Worm (Caenorhabditis elegans) whole organism, midembryonic: Measurements from ENCODE around the gene nhx-9.

ENCODE experiments used
- T22C8.4 ChIP-seq: fragments of 200-800 bp; sonication (Bioruptor generic); IDR thresholded peaks from 2 replicates; pipeline ENCODE4 v1.3.6; 2022; ENCODE audit warnings: missing genetic modification characterization, missing compliant biosample characterization
- cog-1 ChIP-seq: sonication (generic microtip); optimal IDR thresholded peaks from 2 replicates; lab custom pipeline; 2016; ENCODE audit warnings: missing genetic modification characterization, missing compliant biosample characterization
- flt-1 ChIP-seq: fragments of 200-800 bp; sonication (Bioruptor generic); IDR thresholded peaks from 2 replicates; pipeline ENCODE4 v1.3.6; 2022; ENCODE audit warnings: missing genetic modification characterization, missing compliant biosample characterization
- klf-2 ChIP-seq: fragments of 200-800 bp; sonication (Bioruptor generic); conservative IDR thresholded peaks from 2 replicates; pipeline ENCODE4 v1.3.6; 2022; ENCODE audit warnings: missing genetic modification reagents, missing genetic modification characterization, missing compliant biosample characterization
- med-1 ChIP-seq: sonication (generic microtip); optimal IDR thresholded peaks from 2 replicates; lab custom pipeline; 2017; ENCODE audit warnings: missing genetic modification characterization, mild to moderate bottlenecking, missing compliant biosample characterization, antibody characterized with exemption, missing genetic modification reagents; ENCODE audit not compliant: insufficient read depth
- ref-1 ChIP-seq: fragments of 200-800 bp; sonication (Bioruptor generic); conservative IDR thresholded peaks from 2 replicates; pipeline ENCODE4 v1.3.6; 2022; ENCODE audit warnings: missing genetic modification reagents, missing genetic modification characterization, missing compliant biosample characterization
- tab-1 ChIP-seq: fragments of 200-800 bp; sonication (Bioruptor generic); IDR thresholded peaks from 2 replicates; pipeline ENCODE4 v1.3.6; 2022; ENCODE audit warnings: missing genetic modification characterization, missing compliant biosample characterization
- ztf-23 ChIP-seq: fragments of 200-800 bp; sonication (Bioruptor generic); IDR thresholded peaks from 2 replicates; pipeline ENCODE4 v1.3.6; 2022; ENCODE audit warnings: missing genetic modification reagents, missing genetic modification characterization, missing compliant biosample characterization
- ztf-29 ChIP-seq: fragments of 200-800 bp; sonication (Bioruptor generic); IDR thresholded peaks from 2 replicates; pipeline ENCODE4 v1.3.6; 2022; ENCODE audit warnings: missing genetic modification reagents, missing genetic modification characterization, missing compliant biosample characterization

nhx-9 gene

ce11 chrIV:11917886-11918285 lies 12.8 kb upstream of the nhx-9 start:
- TF ChIP-seq cog-1 (tag; lab: Kevin White, UChicago) = no peak
- no peak for TF ChIP-seq flt-1 (GFP tag; lab: Robert Waterston, UW)
- TF ChIP-seq ztf-23 (GFP tag; lab: Robert Waterston, UW) = no peak
- TF ChIP-seq ztf-29 (GFP tag; lab: Robert Waterston, UW) = no peak
- TF ChIP-seq ref-1 (GFP tag; lab: Robert Waterston, UW) = no peak
- no peak for TF ChIP-seq T22C8.4 (GFP tag; lab: Robert Waterston, UW)
- no peak for TF ChIP-seq klf-2
- TF ChIP-seq tab-1 = no peak
- TF ChIP-seq med-1 (GFP tag; lab: Kevin White, UChicago) = no peak

ce11 chrIV:11919067-11919466 lies 11.6 kb upstream of the nhx-9 start:
- TF ChIP-seq ztf-23 (GFP tag; lab: Robert Waterston, UW) (no peak), ref-1 (GFP tag; lab: Robert Waterston, UW) (no peak), flt-1 (GFP tag; lab: Robert Waterston, UW) (no peak), tab-1 (no peak), med-1 (GFP tag; lab: Kevin White, UChicago) (no peak), T22C8.4 (GFP tag; lab: Robert Waterston, UW) (no peak), ztf-29 (GFP tag; lab: Robert Waterston, UW) (no peak), klf-2 (no peak), cog-1 (tag; lab: Kevin White, UChicago) (no peak)

DNA sequence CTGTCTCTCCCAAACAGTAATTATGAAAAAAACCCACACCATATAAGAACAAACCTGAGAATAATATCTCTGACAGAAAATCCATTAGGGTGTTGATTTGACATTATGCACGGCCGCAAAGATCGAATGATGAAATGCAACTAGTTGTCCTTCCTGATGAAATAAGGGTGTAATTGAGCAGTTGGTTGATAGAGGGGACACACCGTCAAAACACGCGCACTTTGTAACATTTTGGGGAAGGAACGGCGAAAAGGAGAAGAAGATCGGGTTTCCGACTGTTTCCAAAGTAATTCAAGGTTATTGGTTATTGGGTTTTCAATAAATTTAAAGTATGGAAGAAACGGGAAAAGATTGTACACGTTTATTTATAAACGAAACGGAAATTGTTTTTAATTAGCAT lies 8.7 kb upstream of the nhx-9 start, which contains the start of gene ZK822.1:
TSS of gene ZK822.1 (minus strand) at position 121 of the 400 bp plus-strand sequence.
- TF ChIP-seq T22C8.4 (GFP tag; lab: Robert Waterston, UW) = no peak
- TF ChIP-seq klf-2 = no peak
- no peak for TF ChIP-seq ref-1 (GFP tag; lab: Robert Waterston, UW)
- no peak for TF ChIP-seq ztf-29 (GFP tag; lab: Robert Waterston, UW)
- TF ChIP-seq med-1 (GFP tag; lab: Kevin White, UChicago) = no peak
- no peak for TF ChIP-seq cog-1 (tag; lab: Kevin White, UChicago)
- no peak for TF ChIP-seq ztf-23 (GFP tag; lab: Robert Waterston, UW)
- TF ChIP-seq tab-1 = no peak
- no peak for TF ChIP-seq flt-1 (GFP tag; lab: Robert Waterston, UW)

DNA sequence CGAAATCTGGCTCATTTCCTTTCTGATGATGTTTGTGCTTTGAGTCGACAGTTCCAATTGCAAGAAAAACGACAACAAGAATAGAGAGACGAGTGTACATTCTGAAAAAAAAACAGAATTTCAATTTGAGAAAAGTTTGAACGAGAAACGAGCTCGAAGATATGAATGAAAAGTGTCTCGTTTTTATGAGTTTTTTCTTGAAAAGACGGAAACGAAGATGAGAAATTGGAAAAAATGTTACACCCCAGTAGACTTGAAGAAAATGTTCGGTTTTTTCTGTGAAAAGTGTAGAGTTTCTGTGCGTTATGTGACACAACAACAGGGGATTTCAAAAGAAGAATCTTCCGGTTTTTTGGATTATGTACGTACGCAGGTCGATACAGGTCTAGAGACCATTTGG lies 7.6 kb upstream of the nhx-9 start, which contains the start of gene srlf-31:
TSS of gene srlf-31 (minus strand) at position 101 of the 400 bp plus-strand sequence.
- TF ChIP-seq cog-1 (tag; lab: Kevin White, UChicago) = no peak
- no peak for TF ChIP-seq ztf-29 (GFP tag; lab: Robert Waterston, UW)
- TF ChIP-seq klf-2 = no peak
- TF ChIP-seq T22C8.4 (GFP tag; lab: Robert Waterston, UW) = no peak
- no peak for TF ChIP-seq tab-1

DNA sequence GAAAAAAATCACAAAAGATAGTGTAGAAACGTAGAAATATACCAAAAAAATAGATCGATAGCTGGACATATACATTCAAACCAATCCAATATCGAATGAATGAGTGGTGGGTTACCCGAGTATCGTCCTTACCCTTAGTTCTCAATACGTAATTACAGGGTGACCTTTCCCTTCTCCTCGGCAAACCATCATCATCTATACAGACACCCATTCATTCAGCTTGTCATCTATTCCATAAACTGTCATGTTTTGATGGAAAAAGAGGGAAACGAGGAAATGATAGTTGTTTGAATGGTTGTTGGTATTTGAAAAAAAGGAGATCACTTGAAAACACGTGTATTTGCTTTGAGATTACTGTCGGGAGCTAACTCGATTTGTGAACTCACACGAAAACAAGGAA lies 6.6 kb upstream of the nhx-9 start:
- TF ChIP-seq tab-1 (no peak), T22C8.4 (GFP tag; lab: Robert Waterston, UW) (no peak), ztf-23 (GFP tag; lab: Robert Waterston, UW) (no peak), flt-1 (GFP tag; lab: Robert Waterston, UW) (no peak), ref-1 (GFP tag; lab: Robert Waterston, UW) (no peak), ztf-29 (GFP tag; lab: Robert Waterston, UW) (no peak), klf-2 (no peak), med-1 (GFP tag; lab: Kevin White, UChicago) (no peak), cog-1 (tag; lab: Kevin White, UChicago) (no peak)

DNA sequence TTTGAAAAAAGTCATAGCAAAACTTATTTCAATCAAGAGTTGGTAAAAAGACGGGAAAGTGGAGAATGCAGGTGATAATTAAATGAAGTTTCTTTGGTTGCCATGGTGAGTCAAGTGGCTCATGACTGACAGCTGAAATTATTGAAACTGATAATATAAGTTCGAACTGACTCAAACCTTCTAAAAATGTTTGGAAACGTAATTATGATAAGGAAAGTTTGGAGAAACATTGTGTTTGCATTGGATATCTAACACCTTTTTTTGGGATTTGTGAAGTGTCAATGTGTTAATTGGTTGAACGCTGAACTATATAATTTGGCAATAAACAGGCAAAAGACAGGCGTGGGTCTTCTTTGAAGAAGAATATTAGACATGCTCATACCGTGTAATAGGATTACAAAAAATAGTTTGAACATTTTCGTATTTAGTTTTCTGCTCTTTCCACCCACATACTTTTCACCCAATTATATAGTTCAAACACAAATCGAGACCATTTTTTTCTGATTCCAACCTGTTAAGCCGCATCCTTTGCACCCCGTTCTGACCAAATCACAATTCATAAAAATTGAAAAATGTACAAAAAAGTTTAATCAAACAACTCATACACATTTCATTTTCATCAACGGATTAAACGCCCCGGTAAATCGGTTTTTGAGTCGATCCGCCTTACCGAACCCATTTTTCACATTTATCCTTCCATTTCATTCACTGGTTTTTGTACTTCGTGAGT lies 5.2 kb upstream of the nhx-9 start, which contains the start of the genes srlf-33 and srlf-32:
TSS of gene srlf-33 (minus strand) at position 101 of the 730 bp plus-strand sequence.
TSS of gene srlf-32 (plus strand) at position 680 of the 730 bp plus-strand sequence.
- TF ChIP-seq klf-2 = no peak
- TF ChIP-seq tab-1 = no peak
- TF ChIP-seq flt-1 (GFP tag; lab: Robert Waterston, UW) = no peak
- TF ChIP-seq ztf-29 (GFP tag; lab: Robert Waterston, UW) = no peak
- TF ChIP-seq med-1 (GFP tag; lab: Kevin White, UChicago) = no peak
- no peak for TF ChIP-seq T22C8.4 (GFP tag; lab: Robert Waterston, UW)
- TF ChIP-seq ref-1 (GFP tag; lab: Robert Waterston, UW) = no peak
- TF ChIP-seq cog-1 (tag; lab: Kevin White, UChicago) = no peak
- TF ChIP-seq ztf-23 (GFP tag; lab: Robert Waterston, UW) = no peak

DNA sequence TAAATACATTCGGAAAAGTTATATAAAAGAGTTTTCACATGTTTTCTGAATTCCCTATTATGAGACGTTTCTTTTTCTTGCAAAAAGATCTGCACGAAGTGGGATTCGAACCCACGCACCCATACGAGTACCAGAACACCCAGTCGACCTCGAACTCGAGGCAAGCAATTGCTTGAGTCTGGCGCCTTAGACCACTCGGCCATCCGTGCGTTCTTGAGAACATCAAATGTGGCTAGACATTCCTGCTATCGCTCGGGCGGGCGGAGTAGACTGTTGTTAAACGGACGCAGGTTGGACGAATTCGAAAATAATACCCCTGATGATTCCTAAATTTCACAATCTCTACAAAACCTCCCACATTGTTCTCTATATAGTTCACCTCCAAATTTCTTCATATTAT lies 2.3 kb upstream of the nhx-9 start:
- TF ChIP-seq med-1 (GFP tag; lab: Kevin White, UChicago) = no peak
- TF ChIP-seq klf-2 = no peak
- TF ChIP-seq ref-1 (GFP tag; lab: Robert Waterston, UW) = peak; percentile 46; the same call in 1 of the 2 replicates
- TF ChIP-seq T22C8.4 (GFP tag; lab: Robert Waterston, UW) = no peak
- no peak for TF ChIP-seq cog-1 (tag; lab: Kevin White, UChicago)
- TF ChIP-seq flt-1 (GFP tag; lab: Robert Waterston, UW) = no peak; the same call in 1 of the 2 replicates
- TF ChIP-seq ztf-23 (GFP tag; lab: Robert Waterston, UW) = peak; percentile 63; the same call in 1 of the 2 replicates
- TF ChIP-seq tab-1 = peak; percentile 77; the same call in 1 of the 2 replicates
- TF ChIP-seq ztf-29 (GFP tag; lab: Robert Waterston, UW) = peak; percentile 46; the same call in 1 of the 2 replicates

ce11 chrIV:11937087-11937486 lies 6.4 kb downstream of the nhx-9 start, which contains the start of gene slc-5A12:
slc-5A12 (plus strand) TSS chrIV:11937419.
- TF ChIP-seq cog-1 (tag; lab: Kevin White, UChicago) (no peak), med-1 (GFP tag; lab: Kevin White, UChicago) (no peak), tab-1 (no peak), klf-2 (no peak), ztf-23 (GFP tag; lab: Robert Waterston, UW) (no peak), T22C8.4 (GFP tag; lab: Robert Waterston, UW) (no peak), ztf-29 (GFP tag; lab: Robert Waterston, UW) (no peak), flt-1 (GFP tag; lab: Robert Waterston, UW) (no peak), ref-1 (GFP tag; lab: Robert Waterston, UW) (no peak)

DNA sequence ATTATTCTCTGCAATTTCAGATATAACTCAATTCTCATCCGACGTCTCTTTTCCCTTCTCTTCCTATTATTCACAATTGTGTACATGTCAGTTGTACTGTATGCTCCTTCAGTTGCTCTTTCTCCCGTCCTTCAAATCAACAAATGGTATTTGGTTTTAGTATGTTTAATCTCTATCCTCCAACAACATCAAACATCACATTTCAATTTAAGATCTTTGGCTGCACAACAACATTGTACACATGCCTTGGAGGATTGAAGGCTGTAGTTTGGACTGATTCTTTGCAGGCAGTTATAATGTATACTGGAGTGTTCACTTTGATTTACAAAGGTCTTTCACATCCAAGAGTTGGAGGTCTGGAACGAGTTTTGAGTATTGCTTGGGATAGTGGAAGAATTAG lies 7.9 kb downstream of the nhx-9 start:
- TF ChIP-seq ztf-29 (GFP tag; lab: Robert Waterston, UW) = no peak
- no peak for TF ChIP-seq T22C8.4 (GFP tag; lab: Robert Waterston, UW)
- no peak for TF ChIP-seq ref-1 (GFP tag; lab: Robert Waterston, UW)
- no peak for TF ChIP-seq cog-1 (tag; lab: Kevin White, UChicago)
- TF ChIP-seq ztf-23 (GFP tag; lab: Robert Waterston, UW) = no peak
- TF ChIP-seq med-1 (GFP tag; lab: Kevin White, UChicago) = no peak
- no peak for TF ChIP-seq tab-1
- no peak for TF ChIP-seq klf-2
- TF ChIP-seq flt-1 (GFP tag; lab: Robert Waterston, UW) = no peak
